Worm (Caenorhabditis elegans) whole organism, L4 larva: ENCODE measurements around the gene nspc-7.

ENCODE experiments used
- F37D6.2 ChIP-seq: sonication (generic microtip); optimal IDR thresholded peaks from 2 replicates; lab custom pipeline; 2016; ENCODE audit warnings: mild to moderate bottlenecking, missing genetic modification characterization, missing compliant biosample characterization
- T20F7.1 ChIP-seq: fragments of 200-800 bp; sonication (Bioruptor generic); optimal IDR thresholded peaks from 2 replicates; lab custom pipeline; 2018; ENCODE audit warnings: mild to moderate bottlenecking, missing genetic modification characterization, missing compliant biosample characterization
- T26A8.4 ChIP-seq: fragments of 200-800 bp; sonication (Bioruptor generic); IDR thresholded peaks from 2 replicates; pipeline ENCODE4 v1.3.6; 2022; ENCODE audit warnings: missing genetic modification characterization, missing compliant biosample characterization
- Y105C5A.15 ChIP-seq: fragments of 200-800 bp; sonication (Bioruptor generic); IDR thresholded peaks from 2 replicates; pipeline ENCODE4 v1.3.6; 2022; ENCODE audit warnings: missing genetic modification characterization, missing compliant biosample characterization
- Y48G9A.11 ChIP-seq: fragments of 200-800 bp; sonication (Bioruptor generic); IDR thresholded peaks from 2 replicates; pipeline ENCODE4 v1.3.6; 2022; ENCODE audit warnings: missing genetic modification reagents, missing genetic modification characterization, missing compliant biosample characterization
- aly-2 ChIP-seq: sonication (generic microtip); optimal IDR thresholded peaks from 2 replicates; lab custom pipeline; 2018; ENCODE audit warnings: missing biosample characterization, missing genetic modification characterization
- ama-1 ChIP-seq: fragments of 150-350 bp; optimal IDR thresholded peaks from 2 replicates; lab custom pipeline; 2014; ENCODE audit warnings: inconsistent platforms, mixed read lengths
- arid-1 ChIP-seq: fragments of 200-800 bp; sonication (Bioruptor generic); conservative IDR thresholded peaks from 2 replicates; pipeline ENCODE4 v1.3.6; 2022; ENCODE audit warnings: missing genetic modification reagents, missing genetic modification characterization, missing compliant biosample characterization
- ceh-20 ChIP-seq: fragments of 200-800 bp; sonication (Bioruptor generic); IDR thresholded peaks from 2 replicates; pipeline ENCODE4 v1.3.6; 2022; ENCODE audit warnings: missing genetic modification reagents, missing genetic modification characterization, missing compliant biosample characterization
- ceh-82 ChIP-seq: sonication (generic microtip); optimal IDR thresholded peaks from 2 replicates; lab custom pipeline; 2017; ENCODE audit warnings: missing biosample characterization, missing genetic modification characterization
- ces-1 ChIP-seq: fragments of 150-350 bp; sonication (generic microtip); optimal IDR thresholded peaks from 4 replicates; lab custom pipeline; 2014; ENCODE audit warnings: missing biosample characterization, missing genetic modification reagents, missing genetic modification characterization
- cey-2 ChIP-seq: sonication (generic microtip); optimal IDR thresholded peaks from 3 replicates; lab custom pipeline; 2017; ENCODE audit warnings: missing genetic modification characterization, mild to moderate bottlenecking, missing compliant biosample characterization, antibody characterized with exemption, borderline replicate concordance; ENCODE audit not compliant: insufficient read depth
- ctbp-1 ChIP-seq: fragments of 200-800 bp; sonication (Bioruptor generic); IDR thresholded peaks from 2 replicates; pipeline ENCODE4 v1.3.6; 2022; ENCODE audit warnings: missing genetic modification reagents, missing genetic modification characterization, missing compliant biosample characterization
- daf-16 ChIP-seq, 3 experiments: sonication (generic microtip); optimal IDR thresholded peaks; 2 replicates each; lab custom pipeline; 2016 to 2017; ENCODE audit warnings: missing genetic modification characterization in 3 of 3, missing genetic modification reagents in 3 of 3, mild to moderate bottlenecking in 2 of 3, missing compliant biosample characterization in 2 of 3, missing biosample characterization in 1 of 3, moderate library complexity in 1 of 3
- daf-19 ChIP-seq: fragments of 200-800 bp; sonication (Bioruptor generic); conservative IDR thresholded peaks from 2 replicates; pipeline ENCODE4 v1.3.6; 2022; ENCODE audit warnings: missing genetic modification characterization, missing compliant biosample characterization
- daf-8 ChIP-seq: fragments of 200-800 bp; sonication (Bioruptor generic); IDR thresholded peaks from 2 replicates; pipeline ENCODE4 v1.3.6; 2022; ENCODE audit warnings: missing genetic modification characterization, missing compliant biosample characterization
- dmd-6 ChIP-seq: fragments of 200-800 bp; sonication (Bioruptor generic); IDR thresholded peaks from 2 replicates; pipeline ENCODE4 v1.3.6; 2022; ENCODE audit warnings: missing genetic modification reagents, missing genetic modification characterization, missing compliant biosample characterization
- duxl-1 ChIP-seq: sonication (generic microtip); optimal IDR thresholded peaks from 2 replicates; lab custom pipeline; 2016; ENCODE audit warnings: mild to moderate bottlenecking, missing genetic modification characterization, moderate library complexity, missing compliant biosample characterization; ENCODE audit not compliant: poor library complexity
- egl-27 ChIP-seq: sonication (generic microtip); optimal IDR thresholded peaks from 3 replicates; lab custom pipeline; 2017; ENCODE audit warnings: missing biosample characterization, missing genetic modification reagents, missing genetic modification characterization
- gei-8 ChIP-seq: fragments of 200-800 bp; sonication (Bioruptor generic); optimal IDR thresholded peaks from 2 replicates; lab custom pipeline; 2018; ENCODE audit warnings: mild to moderate bottlenecking, missing genetic modification characterization, missing compliant biosample characterization
- hlh-11 ChIP-seq: fragments of 200-800 bp; sonication (Bioruptor generic); optimal IDR thresholded peaks from 2 replicates; lab custom pipeline; 2018; ENCODE audit warnings: mild to moderate bottlenecking, missing genetic modification characterization, missing compliant biosample characterization
- hlh-30 ChIP-seq: sonication (generic microtip); optimal IDR thresholded peaks from 2 replicates; lab custom pipeline; 2017; ENCODE audit warnings: antibody characterized with exemption, mild to moderate bottlenecking, missing genetic modification characterization, missing compliant biosample characterization; ENCODE audit not compliant: insufficient read depth
- hmg-1.1 ChIP-seq: fragments of 200-800 bp; sonication (Bioruptor generic); IDR thresholded peaks from 2 replicates; pipeline ENCODE4 v1.3.6; 2022; ENCODE audit warnings: missing genetic modification reagents, missing genetic modification characterization, missing compliant biosample characterization
- jun-1 ChIP-seq: fragments of 150-350 bp; optimal IDR thresholded peaks from 2 replicates; lab custom pipeline; 2014; ENCODE audit warnings: missing biosample characterization, missing genetic modification reagents, missing genetic modification characterization
- lin-15B ChIP-seq: fragments of 150-350 bp; sonication (generic microtip); optimal IDR thresholded peaks from 3 replicates; lab custom pipeline; 2014; ENCODE audit warnings: missing biosample characterization, missing genetic modification characterization
- lin-29 ChIP-seq: fragments of 200-800 bp; sonication (Bioruptor generic); IDR thresholded peaks from 2 replicates; pipeline ENCODE4 v1.3.6; 2022; ENCODE audit warnings: missing genetic modification reagents, missing genetic modification characterization, missing compliant biosample characterization
- lin-39 ChIP-seq: fragments of 150-350 bp; optimal IDR thresholded peaks from 2 replicates; lab custom pipeline; 2014; ENCODE audit warnings: missing biosample characterization, missing genetic modification reagents, missing genetic modification characterization
- lir-3 ChIP-seq: sonication (generic microtip); optimal IDR thresholded peaks from 2 replicates; lab custom pipeline; 2016; ENCODE audit warnings: mild to moderate bottlenecking, missing genetic modification characterization, missing compliant biosample characterization
- madf-5 ChIP-seq, 2 experiments: fragments of 200-800 bp; sonication (Bioruptor generic); IDR thresholded peaks; 2 replicates each; pipeline ENCODE4 v1.3.6; 2022; ENCODE audit warnings: missing compliant biosample characterization in 2 of 2, missing genetic modification characterization in 2 of 2
- madf-9 ChIP-seq: fragments of 200-800 bp; sonication (Bioruptor generic); conservative IDR thresholded peaks from 2 replicates; pipeline ENCODE4 v1.3.6; 2022; ENCODE audit warnings: missing genetic modification reagents, missing genetic modification characterization, missing compliant biosample characterization
- mdl-1 ChIP-seq, 2 experiments: fragments of 150-350 bp in 1 of 2; sonication (generic microtip) in 1 of 2; optimal IDR thresholded peaks; 2 replicates each; lab custom pipeline; 2014 to 2017; ENCODE audit warnings: missing biosample characterization in 2 of 2, missing genetic modification characterization in 2 of 2
- mdt-29 ChIP-seq: fragments of 200-800 bp; sonication (Bioruptor generic); IDR thresholded peaks from 2 replicates; pipeline ENCODE4 v1.3.6; 2022; ENCODE audit warnings: missing genetic modification reagents, missing genetic modification characterization, missing compliant biosample characterization
- mep-1 ChIP-seq: fragments of 150-350 bp; sonication (generic microtip); optimal IDR thresholded peaks from 3 replicates; lab custom pipeline; 2014; ENCODE audit warnings: missing biosample characterization, missing genetic modification characterization
- mes-2 ChIP-seq: sonication (generic microtip); optimal IDR thresholded peaks from 2 replicates; lab custom pipeline; 2016; ENCODE audit warnings: missing genotype, mild to moderate bottlenecking, missing genetic modification characterization, missing compliant biosample characterization; ENCODE audit not compliant: poor library complexity, severe bottlenecking
- mxl-2 ChIP-seq: fragments of 200-800 bp; sonication (Bioruptor generic); conservative IDR thresholded peaks from 2 replicates; pipeline ENCODE4 v1.3.6; 2022; ENCODE audit warnings: missing genetic modification reagents, missing genetic modification characterization, missing compliant biosample characterization
- nhr-10 ChIP-seq: fragments of 150-350 bp; optimal IDR thresholded peaks from 2 replicates; lab custom pipeline; 2014; ENCODE audit warnings: missing biosample characterization, missing genetic modification characterization
- nhr-111 ChIP-seq: fragments of 200-800 bp; sonication (Bioruptor generic); optimal IDR thresholded peaks from 2 replicates; lab custom pipeline; 2018; ENCODE audit warnings: mild to moderate bottlenecking, missing genetic modification characterization, missing compliant biosample characterization
- nhr-25 ChIP-seq: sonication (generic microtip); optimal IDR thresholded peaks from 2 replicates; lab custom pipeline; 2017; ENCODE audit warnings: missing genetic modification characterization, mild to moderate bottlenecking, missing compliant biosample characterization, antibody characterized with exemption, moderate library complexity, borderline replicate concordance; ENCODE audit not compliant: insufficient read depth
- nhr-76 ChIP-seq: fragments of 150-350 bp; optimal IDR thresholded peaks from 2 replicates; lab custom pipeline; 2014; ENCODE audit warnings: missing biosample characterization, missing genetic modification characterization
- nhr-77 ChIP-seq: fragments of 150-350 bp; optimal IDR thresholded peaks from 2 replicates; lab custom pipeline; 2014; ENCODE audit warnings: missing biosample characterization, missing genetic modification characterization
- rbr-2 ChIP-seq: sonication (generic microtip); optimal IDR thresholded peaks from 2 replicates; lab custom pipeline; 2016; ENCODE audit warnings: missing genotype, missing genetic modification characterization, missing compliant biosample characterization
- saeg-2 ChIP-seq: fragments of 200-800 bp; sonication (Bioruptor generic); IDR thresholded peaks from 2 replicates; pipeline ENCODE4 v1.3.6; 2022; ENCODE audit warnings: missing genetic modification reagents, missing genetic modification characterization, missing compliant biosample characterization
- set-16 ChIP-seq: fragments of 200-800 bp; sonication (Bioruptor generic); IDR thresholded peaks from 2 replicates; pipeline ENCODE4 v1.3.6; 2022; ENCODE audit warnings: missing genetic modification reagents, missing genetic modification characterization, missing compliant biosample characterization
- snpc-4 ChIP-seq: fragments of 150-350 bp; optimal IDR thresholded peaks from 2 replicates; lab custom pipeline; 2014; ENCODE audit warnings: missing biosample characterization, missing genetic modification characterization
- tag-97 ChIP-seq: fragments of 200-800 bp; sonication (Bioruptor generic); IDR thresholded peaks from 2 replicates; pipeline ENCODE4 v1.3.6; 2022; ENCODE audit warnings: missing genetic modification characterization, missing compliant biosample characterization
- unc-39 ChIP-seq: sonication (generic microtip); optimal IDR thresholded peaks from 2 replicates; lab custom pipeline; 2017; ENCODE audit warnings: missing biosample characterization, missing genetic modification characterization
- unc-62 ChIP-seq, 3 experiments: fragments of 150-350 bp in 1 of 3; sonication (generic microtip); optimal IDR thresholded peaks in 2 of 3; peaks in 1 of 3; 1 replicate in 1 of 3; 2 replicates in 2 of 3; lab custom pipeline; 2014 to 2017; ENCODE audit warnings: missing biosample characterization in 3 of 3, missing genetic modification characterization in 3 of 3, missing genetic modification reagents in 3 of 3, missing genotype in 1 of 3
- vab-7 ChIP-seq: fragments of 200-800 bp; sonication (Bioruptor generic); IDR thresholded peaks from 2 replicates; pipeline ENCODE4 v1.3.6; 2022; ENCODE audit warnings: missing genetic modification reagents, missing genetic modification characterization, missing compliant biosample characterization
- zfp-2 ChIP-seq: sonication (generic microtip); optimal IDR thresholded peaks from 2 replicates; lab custom pipeline; 2016; ENCODE audit warnings: mild to moderate bottlenecking, missing genetic modification characterization, missing compliant biosample characterization

The nspc-7 gene

ce11 chrX:8556614-8557196 is 15.0 kb downstream of the nspc-7 start, which contains the start of gene utx-1:
utx-1 (plus strand) TSS chrX:8557146.
- TF ChIP-seq unc-39 (tag; lab: Kevin White, UChicago) (no peak), cey-2 (tag; lab: Kevin White, UChicago) (no peak), ama-1 (no peak), gei-8 (GFP tag; lab: Kevin White, UChicago) (no peak), mdl-1 (tag; optimal IDR thresholded peaks at IDR 0.05; lab: Kevin White, UChicago) (peak in 1 of 2 experiments; percentile 31), lin-29 (GFP tag; lab: Robert Waterston, UW) (peak; percentile 17; the same call in 1 of the 2 replicates), F37D6.2 (tag; lab: Kevin White, UChicago) (peak; percentile 27), ctbp-1 (GFP tag; lab: Robert Waterston, UW) (no peak), set-16 (GFP tag; lab: Robert Waterston, UW) (no peak), dmd-6 (no peak), rbr-2 (tag; lab: Kevin White, UChicago) (peak; percentile 55), saeg-2 (GFP tag; lab: Robert Waterston, UW) (no peak), T26A8.4 (GFP tag; lab: Robert Waterston, UW) (no peak), hmg-1.1 (GFP tag; lab: Robert Waterston, UW) (0 out of 2 replicates have a peak, but pooled peaks have one; percentile 42), ceh-20 (no peak), madf-9 (GFP tag; lab: Robert Waterston, UW) (no peak), hlh-30 (tag; lab: Kevin White, UChicago) (peak; percentile 30), hlh-11 (tag; lab: Kevin White, UChicago) (peak; percentile 7), lir-3 (tag; lab: Kevin White, UChicago) (no peak), mep-1 (tag; lab: Kevin White, UChicago) (peak; percentile 31), jun-1 (no peak), lin-15B (tag; lab: Kevin White, UChicago) (no peak), nhr-25 (no peak), madf-5 (GFP tag; IDR thresholded peaks at IDR 0.05; lab: Robert Waterston, UW) (no peak), T20F7.1 (GFP tag; lab: Kevin White, UChicago) (peak; percentile 72), Y105C5A.15 (GFP tag; lab: Robert Waterston, UW) (no peak), aly-2 (tag; lab: Kevin White, UChicago) (no peak), mes-2 (tag; lab: Kevin White, UChicago) (peak; percentile 69), daf-8 (GFP tag; lab: Robert Waterston, UW) (no peak), snpc-4 (tag; lab: Kevin White, UChicago) (no peak), ceh-82 (no peak), nhr-77 (tag; lab: Kevin White, UChicago) (no peak), nhr-111 (GFP tag; lab: Kevin White, UChicago) (no peak), unc-62 (GFP tag; optimal IDR thresholded peaks at IDR 0.05 in 1 of 2; lab: Kevin White, UChicago) (no peak), unc-62 (tag; optimal IDR thresholded peaks at IDR 0.05; lab: Kevin White, UChicago) (no peak), ces-1 (no peak), vab-7 (GFP tag; lab: Robert Waterston, UW) (no peak), mdt-29 (GFP tag; lab: Robert Waterston, UW) (no peak), tag-97 (GFP tag; lab: Robert Waterston, UW) (no peak), lin-39 (tag; lab: Kevin White, UChicago) (no peak), mxl-2 (no peak), daf-19 (GFP tag; lab: Robert Waterston, UW) (no peak), arid-1 (GFP tag; lab: Robert Waterston, UW) (no peak), daf-16 (GFP tag; optimal IDR thresholded peaks at IDR 0.05; lab: Kevin White, UChicago) (no peak), daf-16 (tag; optimal IDR thresholded peaks at IDR 0.05; lab: Kevin White, UChicago) (peak; percentile 18), nhr-10 (tag; lab: Kevin White, UChicago) (no peak), zfp-2 (no peak), duxl-1 (tag; lab: Kevin White, UChicago) (no peak), Y48G9A.11 (no peak), nhr-76 (no peak), egl-27 (no peak)
